Worm (Caenorhabditis elegans): ENCODE results near the gene nspd-4.

nspd-4 gene

DNA sequence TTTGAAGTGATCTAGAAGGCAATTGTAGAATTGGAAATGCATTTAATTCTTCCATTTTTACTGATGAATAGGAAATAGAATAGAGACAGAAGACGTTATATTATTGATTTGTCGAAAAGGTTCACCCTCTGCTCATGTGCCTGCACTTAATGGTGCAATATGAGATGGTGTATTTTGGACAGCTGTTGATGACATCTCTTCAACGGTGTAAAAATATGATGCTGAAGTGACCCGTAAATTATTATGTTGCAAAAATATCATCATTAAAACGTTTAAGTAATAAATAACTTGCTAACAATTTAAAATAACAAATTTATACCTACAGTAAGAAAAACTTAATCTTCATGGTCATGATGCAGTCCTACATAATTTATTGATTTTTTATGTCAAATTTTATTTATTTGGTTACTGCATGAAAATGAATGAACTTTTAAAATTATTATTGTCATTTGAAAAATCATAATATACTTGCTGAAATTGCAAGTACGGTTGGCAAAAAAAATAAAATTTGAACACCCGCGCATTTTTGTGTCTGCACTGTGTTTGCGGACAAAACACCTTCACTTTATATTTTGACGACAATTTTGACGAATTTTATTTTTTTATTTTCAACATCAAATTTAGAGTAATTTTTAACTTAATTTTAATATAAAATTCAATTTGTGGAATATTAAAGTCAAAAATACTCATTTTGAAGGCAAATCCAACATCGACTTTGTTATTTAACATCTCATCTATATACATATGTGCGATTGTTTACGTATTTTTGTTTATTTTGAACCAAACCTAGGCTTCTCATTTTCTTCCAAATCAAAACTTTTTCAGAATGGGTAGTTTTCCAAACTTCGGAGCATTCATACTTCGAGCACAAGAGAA lies 14.4 kb upstream of the nspd-4 start, which contains the start of the genes fbxb-88 and tbck-1 (continued):
- TF ChIP-seq F16B12.6 (tag; optimal IDR thresholded peaks at IDR 0.05) = peak; percentile 94
- peak in 1 of 2 experiments; percentile 14 for TF ChIP-seq ztf-11 (tag; optimal IDR thresholded peaks at IDR 0.05)
- TF ChIP-seq nhr-77 (tag; optimal IDR thresholded peaks at IDR 0.05) = no peak
- TF ChIP-seq Y116A8C.19 (tag; optimal IDR thresholded peaks at IDR 0.05; ENCODE audit: borderline replicate concordance) = no peak
- peak; percentile 59 for TF ChIP-seq swsn-7 (tag; optimal IDR thresholded peaks at IDR 0.05)
- no peak for TF ChIP-seq hlh-17 (GFP tag; optimal IDR thresholded peaks at IDR 0.05; ENCODE audit: borderline replicate concordance)
- no peak for TF ChIP-seq jun-1 (tag; optimal IDR thresholded peaks at IDR 0.05)
- TF ChIP-seq ztf-4 (tag; optimal IDR thresholded peaks at IDR 0.05) = no peak
- TF ChIP-seq dpl-1 (GFP tag; optimal IDR thresholded peaks at IDR 0.05) = peak; percentile 95 to 98 (median 97)
- TF ChIP-seq mdl-1 (tag; optimal IDR thresholded peaks at IDR 0.05) = no peak
- no peak for TF ChIP-seq tlp-1 (tag; optimal IDR thresholded peaks at IDR 0.05)
- no peak for TF ChIP-seq ceh-90 (tag; optimal IDR thresholded peaks at IDR 0.05)
- peak; percentile 46 for TF ChIP-seq nhr-90 (tag; optimal IDR thresholded peaks at IDR 0.05; ENCODE audit: poor library complexity)
- TF ChIP-seq nhr-12 (tag; optimal IDR thresholded peaks at IDR 0.05) = no peak
- TF ChIP-seq mep-1 (tag; optimal IDR thresholded peaks at IDR 0.05) = peak; percentile 67
- no peak for TF ChIP-seq aha-1 (tag; optimal IDR thresholded peaks at IDR 0.05)
- TF ChIP-seq sup-37 (GFP tag; optimal IDR thresholded peaks at IDR 0.05) = no peak
- no peak for TF ChIP-seq unc-98 (GFP tag; IDR thresholded peaks at IDR 0.05)
- peak; percentile 21 for TF ChIP-seq lin-15B (tag; optimal IDR thresholded peaks at IDR 0.05)
- peak; percentile 30 for TF ChIP-seq unc-130 (tag; optimal IDR thresholded peaks at IDR 0.05)
- TF ChIP-seq isw-1 (GFP tag; IDR thresholded peaks at IDR 0.05) = peak; percentile 8; the same call in 1 of the 2 replicates
- peak; percentile 44 for TF ChIP-seq snpc-4 (tag; optimal IDR thresholded peaks at IDR 0.05)
- TF ChIP-seq grh-1 (GFP tag; IDR thresholded peaks at IDR 0.05) = no peak
- TF ChIP-seq hlh-4 (tag; optimal IDR thresholded peaks at IDR 0.05) = no peak
- no peak for TF ChIP-seq lin-14 (GFP tag; optimal IDR thresholded peaks at IDR 0.05)
- peak; percentile 68 for TF ChIP-seq nhr-47 (tag; optimal IDR thresholded peaks at IDR 0.05)
- TF ChIP-seq fkh-4 (tag; optimal IDR thresholded peaks at IDR 0.05; ENCODE audit: borderline replicate concordance) = no peak
- TF ChIP-seq aly-2 (tag; optimal IDR thresholded peaks at IDR 0.05) = no peak
- TF ChIP-seq zag-1 (tag; optimal IDR thresholded peaks at IDR 0.05) = no peak
- TF ChIP-seq nhr-11 (tag; optimal IDR thresholded peaks at IDR 0.05) = no peak
- no peak for TF ChIP-seq sox-4 (tag; optimal IDR thresholded peaks at IDR 0.05)
- peak; percentile 62 for TF ChIP-seq tbx-2 (tag; optimal IDR thresholded peaks at IDR 0.05)
- no peak for TF ChIP-seq unc-62 (GFP tag; optimal IDR thresholded peaks at IDR 0.05)
- TF ChIP-seq sptf-1 (tag; optimal IDR thresholded peaks at IDR 0.05) = no peak
- no peak for TF ChIP-seq lin-13 (GFP tag; optimal IDR thresholded peaks at IDR 0.05)
- TF ChIP-seq dsc-1 (tag; optimal IDR thresholded peaks at IDR 0.05) = peak; percentile 37
- no peak for TF ChIP-seq pqm-1 (tag; optimal IDR thresholded peaks at IDR 0.05)
- no peak for TF ChIP-seq ceh-8 (GFP tag; optimal IDR thresholded peaks at IDR 0.05)
- TF ChIP-seq rnt-1 (tag; optimal IDR thresholded peaks at IDR 0.05) = peak; percentile 55
- TF ChIP-seq lin-39 (tag; optimal IDR thresholded peaks at IDR 0.05) = peak; percentile 44
- TF ChIP-seq alr-1 (tag; optimal IDR thresholded peaks at IDR 0.05; ENCODE audit: borderline replicate concordance) = no peak
- no peak for TF ChIP-seq nhr-76 (tag; optimal IDR thresholded peaks at IDR 0.05)
- no peak for TF ChIP-seq unc-30 (tag; optimal IDR thresholded peaks at IDR 0.05)
- peak; percentile 96 to 97 for TF ChIP-seq efl-1 (optimal IDR thresholded peaks at IDR 0.05)
- peak; percentile 97 to 99 for TF ChIP-seq efl-1 (GFP tag; optimal IDR thresholded peaks at IDR 0.05 in 1 of 2)
- TF ChIP-seq nhr-71 (tag; optimal IDR thresholded peaks at IDR 0.05) = no peak
- TF ChIP-seq fkh-8 (tag; optimal IDR thresholded peaks at IDR 0.05) = no peak
- TF ChIP-seq lin-35 (GFP tag; optimal IDR thresholded peaks at IDR 0.05) = peak; percentile 98
- peak; percentile 51 for TF ChIP-seq blmp-1 (tag; optimal IDR thresholded peaks at IDR 0.05)
- TF ChIP-seq snu-23 (GFP tag; optimal IDR thresholded peaks at IDR 0.05) = no peak
- no peak for TF ChIP-seq egl-27 (tag; optimal IDR thresholded peaks at IDR 0.05)
- no peak for TF ChIP-seq ceh-63 (GFP tag; optimal IDR thresholded peaks at IDR 0.05)
